Fruit fly (Drosophila melanogaster) whole organism, embryonic: ENCODE results near the gene pix.

Experiments
- Antp ChIP-seq: fragments of 200-800 bp; sonication (Bioruptor generic); optimal IDR thresholded peaks from 3 replicates; lab custom pipeline; 2016; ENCODE audit warnings: missing biosample characterization, missing genetic modification characterization
- Atf3 ChIP-seq: fragments of 200-800 bp; sonication (Bioruptor generic); optimal IDR thresholded peaks from 3 replicates; lab custom pipeline; 2016; ENCODE audit warnings: missing biosample characterization, missing genetic modification characterization
- CG11696 ChIP-seq: fragments of 200-800 bp; sonication (Bioruptor generic); IDR thresholded peaks from 2 replicates; pipeline ENCODE4 v1.3.6; 2022; ENCODE audit warnings: missing biosample characterization, missing genetic modification characterization
- CG12104 ChIP-seq: fragments of 200-800 bp; sonication (Bioruptor generic); optimal IDR thresholded peaks from 3 replicates; lab custom pipeline; 2016; ENCODE audit warnings: missing biosample characterization, missing genetic modification characterization
- CG12219 ChIP-seq: fragments of 200-800 bp; sonication (Bioruptor generic); optimal IDR thresholded peaks from 3 replicates; lab custom pipeline; 2018; ENCODE audit warnings: missing biosample characterization, mild to moderate bottlenecking, missing genetic modification characterization
- CG12659 ChIP-seq: fragments of 200-800 bp; sonication (Bioruptor generic); optimal IDR thresholded peaks from 3 replicates; lab custom pipeline; 2017; ENCODE audit warnings: mild to moderate bottlenecking, missing biosample characterization, missing genetic modification reagents, missing genetic modification characterization
- CG13424 ChIP-seq: fragments of 200-800 bp; sonication (Bioruptor generic); optimal IDR thresholded peaks from 2 replicates; lab custom pipeline; 2019; ENCODE audit warnings: missing biosample characterization, mild to moderate bottlenecking, missing genetic modification characterization, moderate library complexity
- CG1602 ChIP-seq: fragments of 200-800 bp; sonication (Bioruptor generic); optimal IDR thresholded peaks from 3 replicates; lab custom pipeline; 2016; ENCODE audit warnings: missing biosample characterization, missing genetic modification characterization
- CG16813 ChIP-seq: fragments of 200-800 bp; sonication (Bioruptor generic); IDR thresholded peaks from 3 replicates; pipeline ENCODE4 v1.3.6; 2022; ENCODE audit warnings: missing biosample characterization, missing genetic modification characterization; ENCODE audit not compliant: partially characterized antibody
- CG17186 ChIP-seq: fragments of 200-800 bp; sonication (Bioruptor generic); optimal IDR thresholded peaks from 3 replicates; lab custom pipeline; 2017; ENCODE audit warnings: missing biosample characterization, missing genetic modification reagents, missing genetic modification characterization
- CG17328 ChIP-seq: fragments of 200-800 bp; sonication (Bioruptor generic); IDR thresholded peaks from 2 replicates; pipeline ENCODE4 v1.3.6; 2022; ENCODE audit warnings: missing biosample characterization, missing genetic modification characterization
- CG17361 ChIP-seq: fragments of 200-800 bp; sonication (Bioruptor generic); IDR thresholded peaks from 3 replicates; pipeline ENCODE4 v1.3.6; 2022; ENCODE audit warnings: missing biosample characterization, missing genetic modification characterization
- CG17385 ChIP-seq: fragments of 200-800 bp; sonication (Bioruptor generic); optimal IDR thresholded peaks from 3 replicates; lab custom pipeline; 2018; ENCODE audit warnings: missing biosample characterization, mild to moderate bottlenecking, missing genetic modification characterization
- CG1792 ChIP-seq: fragments of 200-800 bp; sonication (Bioruptor generic); optimal IDR thresholded peaks from 2 replicates; lab custom pipeline; 2016; ENCODE audit warnings: missing biosample characterization, missing genetic modification characterization
- CG2202 ChIP-seq: fragments of 200-800 bp; sonication (Bioruptor generic); optimal IDR thresholded peaks from 2 replicates; lab custom pipeline; 2018; ENCODE audit warnings: missing biosample characterization, mild to moderate bottlenecking, missing genetic modification characterization
- CG2889 ChIP-seq: fragments of 200-800 bp; sonication (Bioruptor generic); IDR thresholded peaks from 3 replicates; pipeline ENCODE4 v1.3.6; 2022; ENCODE audit warnings: missing biosample characterization, missing genetic modification characterization
- CG31441 ChIP-seq: fragments of 200-800 bp; sonication (Bioruptor generic); IDR thresholded peaks from 2 replicates; pipeline ENCODE4 v1.3.6; 2022; ENCODE audit warnings: missing biosample characterization, missing genetic modification characterization
- CG5953 ChIP-seq: fragments of 200-800 bp; sonication (Bioruptor generic); IDR thresholded peaks from 2 replicates; pipeline ENCODE4 v1.3.6; 2022; ENCODE audit warnings: missing biosample characterization, missing genetic modification characterization
- CG6765 ChIP-seq: fragments of 200-800 bp; sonication (Bioruptor generic); optimal IDR thresholded peaks from 3 replicates; lab custom pipeline; 2017; ENCODE audit warnings: missing biosample characterization, mild to moderate bottlenecking, missing genetic modification characterization
- CG9797 ChIP-seq: fragments of 200-800 bp; sonication (Bioruptor generic); optimal IDR thresholded peaks from 3 replicates; lab custom pipeline; 2018; ENCODE audit warnings: missing biosample characterization, mild to moderate bottlenecking, missing genetic modification characterization
- CTCF ChIP-seq: fragments of 200-800 bp; sonication (Bioruptor generic); optimal IDR thresholded peaks from 2 replicates; lab custom pipeline; 2017; ENCODE audit warnings: missing biosample characterization, mild to moderate bottlenecking, missing genetic modification characterization, moderate library complexity
- Elba2 ChIP-seq: fragments of 200-800 bp; sonication (Bioruptor generic); optimal IDR thresholded peaks from 3 replicates; lab custom pipeline; 2016; ENCODE audit warnings: missing biosample characterization, missing genetic modification characterization
- Fer1 ChIP-seq: fragments of 200-800 bp; sonication (Bioruptor generic); optimal IDR thresholded peaks from 2 replicates; lab custom pipeline; 2017; ENCODE audit warnings: missing biosample characterization, mild to moderate bottlenecking, missing genetic modification characterization
- MESR4 ChIP-seq: fragments of 200-800 bp; sonication (Bioruptor generic); optimal IDR thresholded peaks from 2 replicates; lab custom pipeline; 2018; ENCODE audit warnings: missing biosample characterization, mild to moderate bottlenecking, missing genetic modification characterization, moderate library complexity
- MTF-1 ChIP-seq: fragments of 200-800 bp; sonication (Bioruptor generic); optimal IDR thresholded peaks from 2 replicates; lab custom pipeline; 2018; ENCODE audit warnings: missing biosample characterization, mild to moderate bottlenecking, missing genetic modification characterization, borderline replicate concordance
- Nf-YA ChIP-seq: fragments of 200-800 bp; sonication (Bioruptor generic); IDR thresholded peaks from 2 replicates; pipeline ENCODE4 v1.3.6; 2022; ENCODE audit warnings: missing biosample characterization, missing genetic modification characterization
- Nf-YC ChIP-seq: fragments of 200-800 bp; optimal IDR thresholded peaks from 3 replicates; lab custom pipeline; 2019; ENCODE audit warnings: missing biosample characterization, mild to moderate bottlenecking, missing genetic modification characterization, moderate library complexity
- Rx ChIP-seq: fragments of 200-800 bp; sonication (Bioruptor generic); IDR thresholded peaks from 2 replicates; pipeline ENCODE4 v1.3.6; 2022; ENCODE audit warnings: missing biosample characterization, missing genetic modification characterization
- Xbp1 ChIP-seq: fragments of 200-800 bp; sonication (Bioruptor generic); optimal IDR thresholded peaks from 3 replicates; lab custom pipeline; 2016; ENCODE audit warnings: missing biosample characterization, mild to moderate bottlenecking, missing genetic modification characterization
- bcd ChIP-seq: fragments of 200-800 bp; sonication (Bioruptor generic); optimal IDR thresholded peaks from 2 replicates; lab custom pipeline; 2017; ENCODE audit warnings: missing biosample characterization, mild to moderate bottlenecking, missing genetic modification characterization
- bigmax ChIP-seq: fragments of 200-800 bp; sonication (Bioruptor generic); optimal IDR thresholded peaks from 2 replicates; lab custom pipeline; 2018; ENCODE audit warnings: missing biosample characterization, mild to moderate bottlenecking, missing genetic modification characterization
- cwo ChIP-seq: fragments of 200-800 bp; sonication (Bioruptor generic); optimal IDR thresholded peaks from 3 replicates; lab custom pipeline; 2017; ENCODE audit warnings: missing biosample characterization, missing genetic modification characterization, mild to moderate bottlenecking, moderate library complexity, missing genetic modification reagents
- dm ChIP-seq: fragments of 200-800 bp; sonication (Bioruptor generic); optimal IDR thresholded peaks from 3 replicates; lab custom pipeline; 2016; ENCODE audit warnings: missing biosample characterization, missing genetic modification characterization
- esg ChIP-seq: fragments of 200-800 bp; sonication (Bioruptor generic); conservative IDR thresholded peaks from 2 replicates; pipeline ENCODE4 v1.3.6; 2022; ENCODE audit warnings: missing biosample characterization, missing genetic modification characterization
- fd64A ChIP-seq: fragments of 200-800 bp; sonication (Bioruptor generic); optimal IDR thresholded peaks from 3 replicates; lab custom pipeline; 2018; ENCODE audit warnings: missing biosample characterization, mild to moderate bottlenecking, missing genetic modification characterization
- fd96Cb ChIP-seq: fragments of 200-800 bp; sonication (Bioruptor generic); optimal IDR thresholded peaks from 2 replicates; lab custom pipeline; 2018; ENCODE audit warnings: missing biosample characterization, mild to moderate bottlenecking, missing genetic modification characterization, moderate library complexity
- gem ChIP-seq: fragments of 200-800 bp; sonication (Bioruptor generic); optimal IDR thresholded peaks from 2 replicates; lab custom pipeline; 2019; ENCODE audit warnings: missing biosample characterization, mild to moderate bottlenecking, missing genetic modification characterization, moderate library complexity
- gsb-n ChIP-seq: fragments of 200-800 bp; sonication (Bioruptor generic); optimal IDR thresholded peaks from 3 replicates; lab custom pipeline; 2018; ENCODE audit warnings: missing biosample characterization, mild to moderate bottlenecking, missing genetic modification characterization
- gt ChIP-seq: fragments of 200-800 bp; sonication (Bioruptor generic); IDR thresholded peaks from 2 replicates; pipeline ENCODE4 v1.3.6; 2022; ENCODE audit warnings: missing biosample characterization, missing genetic modification characterization
- her ChIP-seq: fragments of 200-800 bp; sonication (Bioruptor generic); optimal IDR thresholded peaks from 2 replicates; lab custom pipeline; 2016; ENCODE audit warnings: missing biosample characterization, missing genetic modification characterization
- inv ChIP-seq: fragments of 200-800 bp; sonication (Bioruptor generic); IDR thresholded peaks from 2 replicates; pipeline ENCODE4 v1.3.6; 2022; ENCODE audit warnings: missing biosample characterization, missing genetic modification characterization; ENCODE audit not compliant: partially characterized antibody
- jing ChIP-seq: fragments of 200-800 bp; sonication (Bioruptor generic); optimal IDR thresholded peaks from 2 replicates; lab custom pipeline; 2018; ENCODE audit warnings: missing biosample characterization, mild to moderate bottlenecking, missing genetic modification characterization
- lola ChIP-seq, 3 experiments: fragments of >200 bp in 2 of 3; fragments of 200-800 bp in 1 of 3; sonication (Bioruptor generic) in 1 of 3; optimal IDR thresholded peaks; 2 replicates each; lab custom pipeline; 2017 to 2019; ENCODE audit warnings: missing biosample characterization in 3 of 3, missing genetic modification characterization in 3 of 3, mild to moderate bottlenecking in 1 of 3, moderate library complexity in 1 of 3
- org-1 ChIP-seq: fragments of 200-800 bp; sonication (Bioruptor generic); optimal IDR thresholded peaks from 2 replicates; lab custom pipeline; 2017; ENCODE audit warnings: missing biosample characterization, missing genetic modification characterization
- otp ChIP-seq: fragments of 200-800 bp; sonication (Bioruptor generic); IDR thresholded peaks from 3 replicates; pipeline ENCODE4, ENCODE4 v1.3.6; 2022; ENCODE audit warnings: missing biosample characterization, missing genetic modification characterization
- pum ChIP-seq: fragments of 200-800 bp; sonication (Bioruptor generic); optimal IDR thresholded peaks from 2 replicates; lab custom pipeline; 2016; ENCODE audit warnings: missing biosample characterization, missing genetic modification characterization
- stc ChIP-seq: fragments of 200-800 bp; sonication (Bioruptor generic); IDR thresholded peaks from 2 replicates; pipeline ENCODE4 v1.3.6; 2022; ENCODE audit warnings: missing biosample characterization, missing genetic modification characterization
- z ChIP-seq: fragments of 200-800 bp; sonication (Bioruptor generic); IDR thresholded peaks from 3 replicates; pipeline ENCODE4 v1.3.6; 2022; ENCODE audit warnings: missing biosample characterization, missing genetic modification characterization

Gene pix

dm6 chr3L:9011485-9012389 is 37.2 kb upstream of the pix start (continued):
- peak; percentile 69 for TF ChIP-seq esg (GFP tag; lab: Robert Waterston, UW)
- TF ChIP-seq CG1602 (GFP tag; lab: Kevin White, UChicago): peak; percentile 66
- TF ChIP-seq bcd (GFP tag; lab: Kevin White, UChicago): peak; percentile 63
- TF ChIP-seq her (GFP tag; lab: Kevin White, UChicago): peak; percentile 53
- TF ChIP-seq jing (GFP tag; lab: Kevin White, UChicago): peak; percentile 53
- TF ChIP-seq CG5953 (GFP tag; lab: Robert Waterston, UW): peak; percentile 45; the same call in 1 of the 2 replicates
- no peak for TF ChIP-seq CG11696 (GFP tag; lab: Robert Waterston, UW)
- peak; percentile 66; the same call in 1 of the 2 replicates for TF ChIP-seq CG31441 (GFP tag; lab: Robert Waterston, UW)
- peak; percentile 59 for TF ChIP-seq Xbp1 (GFP tag; lab: Kevin White, UChicago)
- TF ChIP-seq CG6765 (GFP tag; lab: Kevin White, UChicago): no peak
- peak; percentile 82 for TF ChIP-seq fd96Cb (tag; lab: Kevin White, UChicago)
- peak; percentile 74; the same call in 2 of the 3 replicates for TF ChIP-seq CG17361 (GFP tag; lab: Robert Waterston, UW)
- no peak for TF ChIP-seq Fer1
- TF ChIP-seq bigmax (GFP tag; lab: Kevin White, UChicago): no peak
- peak; percentile 94 for TF ChIP-seq CG17328
- TF ChIP-seq cwo (GFP tag; lab: Kevin White, UChicago): no peak
- peak; percentile 68 for TF ChIP-seq CG12219
- peak; percentile 71 for TF ChIP-seq Rx
- TF ChIP-seq lola (GFP tag; optimal IDR thresholded peaks at IDR 0.05; lab: Kevin White, UChicago): peak in 1 of 3 experiments; percentile 86
- peak; percentile 66 for TF ChIP-seq CG1792 (GFP tag; lab: Kevin White, UChicago)
- TF ChIP-seq CG12659 (GFP tag; lab: Kevin White, UChicago): no peak
- TF ChIP-seq Nf-YA (GFP tag; lab: Robert Waterston, UW): peak; percentile 48; the same call in 1 of the 2 replicates
- TF ChIP-seq CG2202 (tag; lab: Kevin White, UChicago): peak; percentile 70
- peak; percentile 21 for TF ChIP-seq CG12104
- peak; percentile 87 for TF ChIP-seq Antp
- peak; percentile 42; the same call in 1 of the 2 replicates for TF ChIP-seq stc
- TF ChIP-seq fd64A: peak; percentile 54
- TF ChIP-seq gem (tag; lab: Kevin White, UChicago): peak; percentile 84
- no peak for TF ChIP-seq Nf-YC (tag; lab: Kevin White, UChicago)
- TF ChIP-seq CTCF: no peak
- peak; percentile 30 for TF ChIP-seq Atf3
- peak; percentile 87 for TF ChIP-seq otp
- TF ChIP-seq CG16813 (GFP tag; lab: Robert Waterston, UW): no peak
- peak; percentile 75 for TF ChIP-seq org-1
- no peak for TF ChIP-seq MESR4
- no peak for TF ChIP-seq CG9797 (GFP tag; lab: Kevin White, UChicago)
- peak; percentile 67 for TF ChIP-seq CG13424
- TF ChIP-seq MTF-1 (GFP tag; lab: Kevin White, UChicago): peak; percentile 44
- peak; percentile 36 for TF ChIP-seq CG17385
- peak; percentile 46 for TF ChIP-seq dm
- TF ChIP-seq pum (GFP tag; lab: Kevin White, UChicago): peak; percentile 90
- TF ChIP-seq CG2889 (GFP tag; lab: Robert Waterston, UW): 0 out of 3 replicates have a peak, but pooled peaks have one; percentile 28
- TF ChIP-seq gt (GFP tag; lab: Robert Waterston, UW): 0 out of 2 replicates have a peak, but pooled peaks have one; percentile 35
- no peak for TF ChIP-seq inv
- TF ChIP-seq Elba2 (GFP tag; lab: Kevin White, UChicago): peak; percentile 24
- TF ChIP-seq gsb-n: peak; percentile 74
- peak; percentile 48; the same call in 1 of the 3 replicates for TF ChIP-seq z (GFP tag; lab: Robert Waterston, UW)
- peak; percentile 59 for TF ChIP-seq CG17186 (GFP tag; lab: Kevin White, UChicago)
